Fruit fly (Drosophila melanogaster) S2 (cell line): ENCODE measurements around the gene zfh2.
A peak's percentile ranks its signal among the peaks of the same experiment; 100 is the strongest.

Experiments used
- CG8478 ChIP-seq: fragments of >200 bp; optimal IDR thresholded peaks from 2 replicates; lab custom pipeline; 2018
- CTCF ChIP-seq, 2 experiments: fragments of >200 bp; optimal IDR thresholded peaks; 2 replicates each; lab custom pipeline; 2018

zfh2 gene

dm6 chr4:501479-501993 is at the start of gene zfh2:
TSS of gene zfh2 (plus strand) at chr4:501810.
- TF ChIP-seq CTCF (optimal IDR thresholded peaks at IDR 0.05; lab: Kevin White, UChicago) = no peak
- TF ChIP-seq CG8478 (lab: Kevin White, UChicago) = no peak

dm6 chr4:453303-453702 is 48.3 kb upstream of the zfh2 start:
- no peak for TF ChIP-seq CG8478 (lab: Kevin White, UChicago)
- no peak for TF ChIP-seq CTCF (optimal IDR thresholded peaks at IDR 0.05; lab: Kevin White, UChicago)

DNA sequence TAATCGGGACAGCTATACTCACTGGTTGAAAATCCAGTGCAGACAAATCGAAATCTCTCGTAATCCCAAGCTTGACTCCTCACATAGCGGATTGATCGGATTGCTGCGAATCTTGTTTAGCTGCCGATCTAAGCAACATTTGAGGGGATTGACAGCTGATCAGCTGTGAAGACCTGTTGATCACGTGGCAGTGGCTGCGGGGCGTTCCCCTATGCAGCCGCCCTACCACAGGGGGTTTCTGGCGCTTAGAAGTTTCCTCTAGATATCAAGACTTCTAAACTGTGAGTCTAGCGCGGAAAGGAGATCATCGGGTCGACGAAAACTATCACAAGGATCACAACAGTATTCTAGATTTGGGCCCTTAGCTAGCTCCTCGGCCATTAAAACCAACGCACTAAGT is 43.0 kb upstream of the zfh2 start:
- TF ChIP-seq CTCF (optimal IDR thresholded peaks at IDR 0.05; lab: Kevin White, UChicago) (no peak), CG8478 (lab: Kevin White, UChicago) (no peak)

DNA sequence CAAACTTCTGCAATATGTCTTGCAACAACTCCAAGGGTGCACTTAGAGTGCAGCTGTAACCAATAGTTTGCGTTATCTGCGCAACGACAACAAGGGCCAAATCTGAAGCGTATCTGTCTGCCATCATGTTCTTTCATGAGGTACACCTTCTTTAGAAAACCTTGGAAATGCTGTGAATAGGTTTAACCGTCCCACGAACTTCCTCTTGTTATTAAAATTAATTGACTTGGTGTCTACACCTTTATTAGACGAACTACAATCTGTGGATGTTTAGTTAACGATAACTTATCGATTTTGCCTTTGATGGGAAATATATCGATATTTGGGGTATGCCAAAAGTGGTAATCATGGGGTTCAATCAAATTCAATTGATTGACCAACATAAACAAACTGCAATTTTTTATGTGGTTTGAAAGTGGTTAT is 35.1 kb upstream of the zfh2 start, which contains the start of gene Taf3:
Gene Taf3, minus strand, starts transcription at position 286 of the 423 bp plus-strand sequence.
- TF ChIP-seq CTCF (optimal IDR thresholded peaks at IDR 0.05; lab: Kevin White, UChicago) (no peak), CG8478 (lab: Kevin White, UChicago) (no peak)

DNA sequence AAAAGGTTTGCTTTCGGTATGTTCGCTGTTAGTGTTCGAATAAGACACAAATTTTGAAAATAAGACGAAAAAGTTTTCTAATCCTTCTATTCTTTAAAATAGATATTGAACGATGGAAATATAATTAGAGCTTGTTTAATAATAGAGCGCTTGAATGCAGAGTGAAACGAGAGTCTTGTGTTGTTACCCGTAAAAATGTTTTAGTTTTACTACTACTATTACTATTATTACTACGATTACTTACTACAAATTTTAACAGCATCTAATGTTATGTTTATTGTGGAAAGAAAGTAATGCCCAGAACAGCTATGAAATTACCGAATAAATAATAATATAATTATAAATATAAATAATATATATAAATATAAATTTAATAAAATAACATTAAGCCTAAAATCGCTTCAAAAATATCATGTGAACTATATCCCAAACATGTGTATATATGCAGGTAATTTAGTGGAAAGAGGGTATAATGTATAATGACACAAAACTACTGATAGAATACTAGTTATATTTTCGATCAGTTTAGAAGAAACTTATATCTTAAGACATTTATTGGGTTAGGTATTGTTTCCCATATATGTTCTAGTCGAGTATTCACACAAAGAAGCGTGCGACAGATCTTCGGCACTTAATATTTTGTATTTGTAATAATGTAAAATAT is 34.5 kb upstream of the zfh2 start, which contains the start of gene CG33941:
Gene CG33941, plus strand, starts transcription at position 522 of the 664 bp plus-strand sequence.
- TF ChIP-seq CG8478 (lab: Kevin White, UChicago) (no peak), CTCF (optimal IDR thresholded peaks at IDR 0.05; lab: Kevin White, UChicago) (no peak)

- TF ChIP-seq CTCF (optimal IDR thresholded peaks at IDR 0.05; lab: Kevin White, UChicago) = no peak
- TF ChIP-seq CG8478 (lab: Kevin White, UChicago) = no peak
Measured at dm6 chr4:468031-468430, 33.6 kb upstream of the zfh2 start.

DNA sequence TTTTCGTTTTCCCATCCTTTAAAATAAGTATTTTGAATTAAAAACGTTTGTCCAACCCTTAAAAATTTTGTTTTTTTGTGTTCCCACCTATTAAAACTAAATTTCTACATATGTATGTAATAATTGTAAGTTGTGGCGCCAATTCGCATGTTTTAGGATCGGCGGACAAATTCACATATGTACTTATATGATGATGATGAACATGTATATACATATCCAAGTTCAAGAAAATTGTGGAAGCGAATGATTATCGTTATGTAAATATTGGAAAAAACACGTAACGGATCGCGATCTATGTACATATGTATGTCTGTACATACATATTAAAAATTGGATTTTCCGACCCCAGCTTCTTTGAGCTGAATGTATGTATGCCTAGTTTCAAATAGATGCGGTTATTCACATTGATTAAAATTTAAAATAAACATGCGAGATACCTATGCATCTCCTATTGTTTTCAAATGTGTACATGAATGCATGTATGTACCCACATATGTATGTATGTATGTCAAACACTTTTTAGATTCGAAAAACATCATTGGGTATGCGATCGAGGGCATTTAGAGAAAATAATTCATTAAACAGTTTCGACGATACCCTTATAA is 32.9 kb upstream of the zfh2 start:
- no peak for TF ChIP-seq CTCF (optimal IDR thresholded peaks at IDR 0.05; lab: Kevin White, UChicago)
- no peak for TF ChIP-seq CG8478 (lab: Kevin White, UChicago)

DNA sequence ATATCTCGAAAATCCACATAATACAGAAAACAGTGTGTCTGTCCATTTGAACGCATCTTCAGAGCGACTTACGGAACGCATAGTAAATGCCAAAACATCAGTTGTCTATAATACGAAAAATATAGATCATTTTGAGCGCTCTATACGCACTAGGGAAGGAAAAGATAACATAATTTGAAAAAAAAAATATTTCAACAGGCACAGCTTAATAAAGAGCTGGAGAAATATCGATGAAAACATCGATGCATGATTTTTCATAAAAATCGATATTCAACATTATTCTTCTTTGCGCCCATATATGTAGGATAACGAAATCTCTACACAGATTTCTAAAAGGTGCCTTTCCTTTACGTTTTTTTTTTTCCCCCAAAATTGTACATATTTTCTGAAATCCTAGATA is 19.9 kb upstream of the zfh2 start:
- TF ChIP-seq CTCF (optimal IDR thresholded peaks at IDR 0.05; lab: Kevin White, UChicago) = no peak
- TF ChIP-seq CG8478 (lab: Kevin White, UChicago) = no peak

DNA sequence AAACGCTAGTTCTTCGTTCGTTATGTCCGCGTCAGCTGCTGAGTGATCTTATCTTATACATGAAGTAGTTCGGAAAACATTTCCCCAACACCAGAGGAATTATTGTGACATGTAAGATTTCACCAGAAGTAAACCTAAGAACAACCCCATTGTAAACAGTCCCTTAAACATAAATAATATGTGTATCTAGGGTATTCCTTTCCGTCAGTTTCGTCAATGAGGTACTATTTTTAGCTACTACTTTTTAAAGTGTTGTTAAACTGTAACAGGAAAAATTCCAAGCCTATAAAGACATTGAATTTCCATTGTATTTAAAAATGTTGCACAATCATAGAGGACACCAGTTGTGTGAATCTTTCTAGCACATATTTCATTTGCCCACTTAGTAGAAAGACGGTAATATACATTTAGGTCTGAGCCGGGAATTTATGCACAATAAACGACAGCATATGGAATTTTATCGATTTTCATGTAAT is 18.9 kb upstream of the zfh2 start:
- TF ChIP-seq CG8478 (lab: Kevin White, UChicago) (no peak), CTCF (optimal IDR thresholded peaks at IDR 0.05; lab: Kevin White, UChicago) (no peak)

DNA sequence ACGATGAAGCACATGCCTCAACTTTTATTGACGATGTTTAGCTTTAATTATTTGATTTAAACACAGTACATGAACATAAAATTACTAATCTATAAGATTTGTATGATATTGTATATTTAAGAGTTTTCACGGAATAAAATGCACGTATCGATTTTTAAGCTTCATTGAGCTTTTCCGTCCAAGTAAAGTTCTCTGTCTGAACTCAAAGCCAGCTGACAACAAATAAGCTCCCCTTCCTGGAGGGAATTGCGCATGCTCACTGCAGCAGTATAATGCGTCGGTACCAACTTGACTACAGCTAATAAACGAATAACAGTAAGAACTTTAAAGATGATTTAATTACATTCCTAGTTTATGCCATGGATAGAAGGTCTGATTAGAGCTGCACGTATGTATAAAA is 18.0 kb upstream of the zfh2 start:
- no peak for TF ChIP-seq CTCF (optimal IDR thresholded peaks at IDR 0.05; lab: Kevin White, UChicago)
- TF ChIP-seq CG8478 (lab: Kevin White, UChicago) = no peak

DNA sequence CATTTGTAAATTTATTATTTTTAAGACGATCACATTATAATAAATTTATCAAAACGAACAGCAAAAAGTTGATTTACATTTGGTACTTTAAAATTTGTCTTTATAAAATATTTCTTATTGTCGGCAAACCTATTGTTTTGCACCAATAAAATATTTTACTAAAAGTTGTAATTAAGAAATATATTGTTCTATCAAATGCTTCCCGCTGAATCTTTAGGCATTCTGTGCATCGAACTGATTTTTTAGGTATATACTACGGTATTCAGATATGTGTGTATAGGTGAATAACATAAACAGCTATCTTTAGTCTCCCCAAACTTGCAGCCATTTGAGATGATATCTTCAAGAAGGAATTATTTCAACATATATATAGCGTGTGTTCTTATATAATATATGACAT is 15.8 kb upstream of the zfh2 start:
- no peak for TF ChIP-seq CG8478 (lab: Kevin White, UChicago)
- no peak for TF ChIP-seq CTCF (optimal IDR thresholded peaks at IDR 0.05; lab: Kevin White, UChicago)

- peak; percentile 93 to 94 for TF ChIP-seq CTCF (optimal IDR thresholded peaks at IDR 0.05; lab: Kevin White, UChicago)
- no peak for TF ChIP-seq CG8478 (lab: Kevin White, UChicago)
Measured at dm6 chr4:486435-486834, 15.2 kb upstream of the zfh2 start.

- TF ChIP-seq CTCF (optimal IDR thresholded peaks at IDR 0.05; lab: Kevin White, UChicago) (no peak), CG8478 (lab: Kevin White, UChicago) (no peak)
Measured at dm6 chr4:487480-487879, 14.1 kb upstream of the zfh2 start.

- no peak for TF ChIP-seq CG8478 (lab: Kevin White, UChicago)
- peak in 1 of 2 experiments; percentile 13 for TF ChIP-seq CTCF (optimal IDR thresholded peaks at IDR 0.05; lab: Kevin White, UChicago)
Measured at dm6 chr4:488828-489560, 12.6 kb upstream of the zfh2 start, which contains the start of gene Asator. TSS of gene Asator (minus strand) at chr4:488994.

dm6 chr4:489561-489881 is 12.1 kb upstream of the zfh2 start:
- no peak for TF ChIP-seq CG8478 (lab: Kevin White, UChicago)
- TF ChIP-seq CTCF (optimal IDR thresholded peaks at IDR 0.05; lab: Kevin White, UChicago) = no peak
